Fruit fly (Drosophila melanogaster) whole organism, embryonic: ENCODE results near the gene Arpc4.
A peak's percentile ranks its signal among the peaks of the same experiment; 100 is the strongest.

Source experiments
- Antp ChIP-seq: fragments of 200-800 bp; sonication (Bioruptor generic); optimal IDR thresholded peaks from 3 replicates; lab custom pipeline; 2016; ENCODE audit warnings: missing biosample characterization, missing genetic modification characterization
- Blimp-1 ChIP-seq: fragments of 200-800 bp; sonication (Bioruptor generic); optimal IDR thresholded peaks from 3 replicates; lab custom pipeline; 2018; ENCODE audit warnings: missing biosample characterization, missing genetic modification characterization, mild to moderate bottlenecking, moderate library complexity, missing genetic modification reagents
- CG12236 ChIP-seq: fragments of 200-800 bp; sonication (Bioruptor generic); optimal IDR thresholded peaks from 2 replicates; lab custom pipeline; 2016; ENCODE audit warnings: missing biosample characterization, missing genetic modification characterization
- CG12769 ChIP-seq: fragments of 200-800 bp; sonication (Bioruptor generic); optimal IDR thresholded peaks from 2 replicates; lab custom pipeline; 2019; ENCODE audit warnings: missing biosample characterization, mild to moderate bottlenecking, missing genetic modification characterization, moderate library complexity
- CG16779 ChIP-seq: fragments of 200-800 bp; sonication (Bioruptor generic); IDR thresholded peaks from 2 replicates; pipeline ENCODE4 v1.3.6; 2022; ENCODE audit warnings: missing biosample characterization, missing genetic modification characterization
- CG16813 ChIP-seq: fragments of 200-800 bp; sonication (Bioruptor generic); IDR thresholded peaks from 3 replicates; pipeline ENCODE4 v1.3.6; 2022; ENCODE audit warnings: missing biosample characterization, missing genetic modification characterization; ENCODE audit not compliant: partially characterized antibody
- CG17385 ChIP-seq: fragments of 200-800 bp; sonication (Bioruptor generic); optimal IDR thresholded peaks from 3 replicates; lab custom pipeline; 2018; ENCODE audit warnings: missing biosample characterization, mild to moderate bottlenecking, missing genetic modification characterization
- CG17612 ChIP-seq: fragments of 200-800 bp; sonication (Bioruptor generic); IDR thresholded peaks from 2 replicates; pipeline ENCODE4 v1.3.6; 2022; ENCODE audit warnings: missing biosample characterization, missing genetic modification characterization
- CG17802 ChIP-seq: fragments of 200-800 bp; sonication (Bioruptor generic); optimal IDR thresholded peaks from 2 replicates; lab custom pipeline; 2018; ENCODE audit warnings: missing biosample characterization, mild to moderate bottlenecking, missing genetic modification characterization, moderate library complexity
- CG18599 ChIP-seq: fragments of 200-800 bp; sonication (Bioruptor generic); optimal IDR thresholded peaks from 3 replicates; lab custom pipeline; 2017; ENCODE audit warnings: missing biosample characterization, missing genetic modification characterization, mild to moderate bottlenecking, moderate library complexity, missing genetic modification reagents
- CG31365 ChIP-seq: fragments of 200-800 bp; sonication (Bioruptor generic); optimal IDR thresholded peaks from 2 replicates; lab custom pipeline; 2018; ENCODE audit warnings: missing biosample characterization, mild to moderate bottlenecking, missing genetic modification characterization
- CG34224 ChIP-seq: fragments of 200-800 bp; sonication (Bioruptor generic); IDR thresholded peaks from 3 replicates; pipeline ENCODE4 v1.3.6; 2022; ENCODE audit warnings: missing biosample characterization, missing genetic modification characterization; ENCODE audit not compliant: partially characterized antibody
- CG6175 ChIP-seq: fragments of 200-800 bp; sonication (Bioruptor generic); IDR thresholded peaks from 3 replicates; pipeline ENCODE4 v1.3.6; 2022; ENCODE audit warnings: missing biosample characterization, missing genetic modification characterization
- CG6791 ChIP-seq: fragments of 200-800 bp; sonication (Bioruptor generic); IDR thresholded peaks from 3 replicates; pipeline ENCODE4 v1.3.6; 2022; ENCODE audit warnings: missing biosample characterization, missing genetic modification characterization; ENCODE audit not compliant: partially characterized antibody
- CG7357 ChIP-seq: fragments of 200-800 bp; sonication (Bioruptor generic); IDR thresholded peaks from 3 replicates; pipeline ENCODE4 v1.3.6; 2022; ENCODE audit warnings: missing biosample characterization, missing genetic modification characterization
- CG7745 ChIP-seq: fragments of 200-800 bp; sonication (Bioruptor generic); optimal IDR thresholded peaks from 2 replicates; lab custom pipeline; 2018; ENCODE audit warnings: missing biosample characterization, mild to moderate bottlenecking, missing genetic modification characterization, moderate library complexity
- CG8290 ChIP-seq, 3 experiments: fragments of 200-800 bp; sonication (Bioruptor generic); optimal IDR thresholded peaks; 2 replicates each; lab custom pipeline; 2016 to 2019; ENCODE audit warnings: missing biosample characterization in 3 of 3, missing genetic modification characterization in 3 of 3, mild to moderate bottlenecking in 2 of 3, moderate library complexity in 1 of 3
- CG8478 ChIP-seq: fragments of >200 bp; optimal IDR thresholded peaks from 2 replicates; lab custom pipeline; 2018
- CG9609 ChIP-seq: fragments of 200-800 bp; sonication (Bioruptor generic); optimal IDR thresholded peaks from 3 replicates; lab custom pipeline; 2016; ENCODE audit warnings: missing biosample characterization, missing genetic modification characterization
- CTCF ChIP-seq: fragments of 200-800 bp; sonication (Bioruptor generic); optimal IDR thresholded peaks from 2 replicates; lab custom pipeline; 2017; ENCODE audit warnings: missing biosample characterization, mild to moderate bottlenecking, missing genetic modification characterization, moderate library complexity
- Drgx ChIP-seq: fragments of 200-800 bp; sonication (Bioruptor generic); IDR thresholded peaks from 2 replicates; pipeline ENCODE4 v1.3.6; 2022; ENCODE audit warnings: missing biosample characterization, missing genetic modification characterization
- Ets65A ChIP-seq: fragments of 200-800 bp; sonication (Bioruptor generic); peaks from one replicate; lab custom pipeline; 2016; ENCODE audit warnings: missing biosample characterization, missing genetic modification characterization
- Fer1 ChIP-seq: fragments of 200-800 bp; sonication (Bioruptor generic); optimal IDR thresholded peaks from 2 replicates; lab custom pipeline; 2017; ENCODE audit warnings: missing biosample characterization, mild to moderate bottlenecking, missing genetic modification characterization
- GATAe ChIP-seq: fragments of 200-800 bp; sonication (Bioruptor generic); conservative IDR thresholded peaks from 2 replicates; pipeline ENCODE4 v1.3.6; 2022; ENCODE audit warnings: missing biosample characterization, missing genetic modification characterization
- Hey ChIP-seq: fragments of 200-800 bp; sonication (Bioruptor generic); optimal IDR thresholded peaks from 3 replicates; lab custom pipeline; 2018; ENCODE audit warnings: missing biosample characterization, mild to moderate bottlenecking, missing genetic modification characterization
- Med ChIP-seq: fragments of 200-800 bp; sonication (Bioruptor generic); peaks from one replicate; lab custom pipeline; 2016; ENCODE audit warnings: missing biosample characterization, missing genetic modification characterization, mild to moderate bottlenecking, inconsistent platforms, moderate library complexity
- Meics ChIP-seq: fragments of 200-800 bp; sonication (Bioruptor generic); optimal IDR thresholded peaks from 2 replicates; lab custom pipeline; 2017; ENCODE audit warnings: missing biosample characterization, mild to moderate bottlenecking, missing genetic modification characterization
- NC2β ChIP-seq: fragments of 200-800 bp; sonication (Bioruptor generic); optimal IDR thresholded peaks from 2 replicates; lab custom pipeline; 2016; ENCODE audit warnings: missing biosample characterization, missing genetic modification characterization
- Neu2 ChIP-seq: fragments of 200-800 bp; sonication (Bioruptor generic); optimal IDR thresholded peaks from 3 replicates; lab custom pipeline; 2016; ENCODE audit warnings: missing biosample characterization, missing genetic modification characterization, borderline replicate concordance
- Scr ChIP-seq: fragments of 200-800 bp; sonication (Bioruptor generic); IDR thresholded peaks from 2 replicates; pipeline ENCODE4 v1.3.6; 2022; ENCODE audit warnings: missing biosample characterization, missing genetic modification characterization; ENCODE audit not compliant: partially characterized antibody
- Spps ChIP-seq: fragments of 200-800 bp; sonication (Bioruptor generic); optimal IDR thresholded peaks from 2 replicates; lab custom pipeline; 2018; ENCODE audit warnings: missing biosample characterization, mild to moderate bottlenecking, missing genetic modification characterization
- Tbp ChIP-seq: fragments of >200 bp; optimal IDR thresholded peaks from 2 replicates; lab custom pipeline; 2018; ENCODE audit warnings: missing biosample characterization, missing genetic modification characterization
- Usf ChIP-seq: fragments of 200-800 bp; sonication (Bioruptor generic); optimal IDR thresholded peaks from 2 replicates; lab custom pipeline; 2017; ENCODE audit warnings: missing genotype, missing biosample characterization, missing genetic modification characterization
- Xbp1 ChIP-seq: fragments of 200-800 bp; sonication (Bioruptor generic); optimal IDR thresholded peaks from 3 replicates; lab custom pipeline; 2016; ENCODE audit warnings: missing biosample characterization, mild to moderate bottlenecking, missing genetic modification characterization
- abd-A ChIP-seq: fragments of 200-800 bp; sonication (Bioruptor generic); optimal IDR thresholded peaks from 3 replicates; lab custom pipeline; 2019; ENCODE audit warnings: missing biosample characterization, mild to moderate bottlenecking, missing genetic modification characterization, moderate library complexity
- aop ChIP-seq: fragments of 200-800 bp; sonication (Bioruptor generic); IDR thresholded peaks from 2 replicates; pipeline ENCODE4 v1.3.6; 2022; ENCODE audit warnings: missing biosample characterization, missing genetic modification characterization
- ara ChIP-seq: fragments of 200-800 bp; sonication (Bioruptor generic); IDR thresholded peaks from 2 replicates; pipeline ENCODE4 v1.3.6; 2022; ENCODE audit warnings: missing biosample characterization, missing genetic modification characterization
- bcd ChIP-seq: fragments of 200-800 bp; sonication (Bioruptor generic); optimal IDR thresholded peaks from 2 replicates; lab custom pipeline; 2017; ENCODE audit warnings: missing biosample characterization, mild to moderate bottlenecking, missing genetic modification characterization
- dati ChIP-seq: fragments of 200-800 bp; sonication (Bioruptor generic); IDR thresholded peaks from 2 replicates; pipeline ENCODE4 v1.3.6; 2022; ENCODE audit warnings: missing biosample characterization, missing genetic modification characterization
- fd64A ChIP-seq: fragments of 200-800 bp; sonication (Bioruptor generic); optimal IDR thresholded peaks from 3 replicates; lab custom pipeline; 2018; ENCODE audit warnings: missing biosample characterization, mild to moderate bottlenecking, missing genetic modification characterization
- fru ChIP-seq: fragments of >200 bp; optimal IDR thresholded peaks from 2 replicates; lab custom pipeline; 2017
- ftz-f1 ChIP-seq: fragments of 200-800 bp; sonication (Bioruptor generic); optimal IDR thresholded peaks from 2 replicates; lab custom pipeline; 2016; ENCODE audit warnings: missing biosample characterization, missing genetic modification characterization
- h ChIP-seq: fragments of >200 bp; optimal IDR thresholded peaks from 2 replicates; lab custom pipeline; 2017
- mirr ChIP-seq: fragments of 200-800 bp; sonication (Bioruptor generic); optimal IDR thresholded peaks from 3 replicates; lab custom pipeline; 2018; ENCODE audit warnings: missing biosample characterization, mild to moderate bottlenecking, missing genetic modification characterization
- onecut ChIP-seq: fragments of 200-800 bp; sonication (Bioruptor generic); IDR thresholded peaks from 2 replicates; pipeline ENCODE4 v1.3.6; 2022; ENCODE audit warnings: missing biosample characterization, missing genetic modification characterization
- pros ChIP-seq: fragments of 200-800 bp; sonication (Bioruptor generic); optimal IDR thresholded peaks from 3 replicates; lab custom pipeline; 2019; ENCODE audit warnings: missing biosample characterization, mild to moderate bottlenecking, missing genetic modification characterization, moderate library complexity
- ro ChIP-seq: fragments of 200-800 bp; sonication (Bioruptor generic); IDR thresholded peaks from 2 replicates; pipeline ENCODE4 v1.3.6; 2022; ENCODE audit warnings: missing biosample characterization, missing genetic modification characterization
- stwl ChIP-seq: fragments of 200-800 bp; sonication (Bioruptor generic); optimal IDR thresholded peaks from 3 replicates; lab custom pipeline; 2018; ENCODE audit warnings: missing biosample characterization, mild to moderate bottlenecking, missing genetic modification characterization, moderate library complexity
- twi ChIP-seq: fragments of 200-800 bp; optimal IDR thresholded peaks from 2 replicates; lab custom pipeline; 2019; ENCODE audit warnings: missing biosample characterization, mild to moderate bottlenecking, missing genetic modification characterization, moderate library complexity
- usp ChIP-seq: fragments of >200 bp; optimal IDR thresholded peaks from 2 replicates; lab custom pipeline; 2017; ENCODE audit warnings: missing biosample characterization, missing genetic modification characterization
- yki ChIP-seq: fragments of >200 bp; optimal IDR thresholded peaks from 3 replicates; lab custom pipeline; 2018

Arpc4 gene

DNA sequence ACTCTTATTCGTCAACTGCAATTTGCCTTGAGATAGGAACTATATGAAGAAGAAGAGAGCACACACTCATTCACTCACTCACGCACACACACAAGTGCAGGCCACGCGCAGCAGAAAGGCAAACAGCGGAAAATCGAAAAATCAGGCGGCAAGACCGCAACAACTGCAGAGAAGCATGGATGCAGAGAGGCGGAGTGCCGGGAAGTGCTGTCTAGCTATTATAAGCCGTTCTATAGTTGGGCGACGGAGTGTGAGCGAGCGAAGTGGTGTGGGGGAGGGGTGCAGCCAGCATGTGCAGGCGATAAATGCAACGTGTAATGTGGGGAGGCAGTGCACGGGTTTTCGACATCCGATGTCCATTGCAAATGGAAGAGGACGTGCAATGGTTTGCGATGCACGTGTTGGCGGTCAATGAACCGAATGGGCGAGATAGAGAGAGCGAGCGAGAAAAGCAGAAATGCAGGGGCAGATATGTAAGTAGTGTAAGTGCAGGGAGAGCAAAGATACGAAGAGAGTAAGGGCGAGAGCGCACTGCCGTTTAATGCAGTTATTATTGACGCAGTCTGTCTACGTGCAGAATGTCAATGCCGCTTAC, 46.1 kb upstream of the Arpc4 start (continued):
- peak; percentile 79 for TF ChIP-seq Blimp-1 (GFP tag; lab: Kevin White, UChicago)
- peak; percentile 75 for TF ChIP-seq CG8478 (lab: Kevin White, UChicago)
- peak; percentile 13; the same call in 1 of the 2 replicates for TF ChIP-seq ara (GFP tag; lab: Robert Waterston, UW)
- TF ChIP-seq usp (GFP tag; lab: Kevin White, UChicago) = peak; percentile 34
- no peak for TF ChIP-seq CG7357 (GFP tag; lab: Robert Waterston, UW)
- TF ChIP-seq Usf (GFP tag; lab: Kevin White, UChicago) = no peak
- TF ChIP-seq Neu2 (GFP tag; lab: Kevin White, UChicago) = no peak
- TF ChIP-seq CG7745 (tag; lab: Kevin White, UChicago) = peak; percentile 60
- TF ChIP-seq NC2β (GFP tag; lab: Kevin White, UChicago) = no peak
- peak; percentile 57 for TF ChIP-seq Tbp (GFP tag; lab: Kevin White, UChicago)
- no peak for TF ChIP-seq CTCF (GFP tag; lab: Kevin White, UChicago)
- TF ChIP-seq fd64A (GFP tag; lab: Kevin White, UChicago) = peak; percentile 38
- 0 out of 3 replicates have a peak, but pooled peaks have one; percentile 28 for TF ChIP-seq CG16813 (GFP tag; lab: Robert Waterston, UW)
- TF ChIP-seq aop (GFP tag; lab: Robert Waterston, UW) = peak; percentile 86
- no peak for TF ChIP-seq Spps (tag; lab: Kevin White, UChicago)
- 0 out of 2 replicates have a peak, but pooled peaks have one; percentile 27 for TF ChIP-seq Scr (GFP tag; lab: Robert Waterston, UW)
- no peak for TF ChIP-seq ftz-f1 (GFP tag; lab: Kevin White, UChicago)
- peak; percentile 95 for TF ChIP-seq pros (GFP tag; lab: Kevin White, UChicago)
- TF ChIP-seq dati (GFP tag; lab: Robert Waterston, UW) = no peak
- TF ChIP-seq abd-A = peak; percentile 55
- no peak for TF ChIP-seq h (lab: Kevin White, UChicago)
- TF ChIP-seq Xbp1 (GFP tag; lab: Kevin White, UChicago) = peak; percentile 14
- peak; percentile 12 for TF ChIP-seq yki (lab: Kevin White, UChicago)
- TF ChIP-seq CG8290 (GFP tag; optimal IDR thresholded peaks at IDR 0.05; lab: Kevin White, UChicago) = no peak
- no peak for TF ChIP-seq CG8290 (tag; optimal IDR thresholded peaks at IDR 0.05; lab: Kevin White, UChicago)
- TF ChIP-seq onecut = no peak
- peak; percentile 52; the same call in 1 of the 3 replicates for TF ChIP-seq CG6791 (GFP tag; lab: Robert Waterston, UW)
- TF ChIP-seq fru = peak; percentile 27
- no peak for TF ChIP-seq CG17802 (tag; lab: Kevin White, UChicago)
- peak; percentile 29 for TF ChIP-seq Ets65A (GFP tag; lab: Kevin White, UChicago)
- TF ChIP-seq Hey (tag; lab: Kevin White, UChicago) = peak; percentile 67
- no peak for TF ChIP-seq CG16779 (GFP tag; lab: Robert Waterston, UW)
- peak; percentile 77 for TF ChIP-seq Med (GFP tag; lab: Kevin White, UChicago)
- TF ChIP-seq Fer1 (GFP tag; lab: Kevin White, UChicago) = no peak
- no peak for TF ChIP-seq Antp (GFP tag; lab: Kevin White, UChicago)
- TF ChIP-seq CG17385 (GFP tag; lab: Kevin White, UChicago) = peak; percentile 79

DNA sequence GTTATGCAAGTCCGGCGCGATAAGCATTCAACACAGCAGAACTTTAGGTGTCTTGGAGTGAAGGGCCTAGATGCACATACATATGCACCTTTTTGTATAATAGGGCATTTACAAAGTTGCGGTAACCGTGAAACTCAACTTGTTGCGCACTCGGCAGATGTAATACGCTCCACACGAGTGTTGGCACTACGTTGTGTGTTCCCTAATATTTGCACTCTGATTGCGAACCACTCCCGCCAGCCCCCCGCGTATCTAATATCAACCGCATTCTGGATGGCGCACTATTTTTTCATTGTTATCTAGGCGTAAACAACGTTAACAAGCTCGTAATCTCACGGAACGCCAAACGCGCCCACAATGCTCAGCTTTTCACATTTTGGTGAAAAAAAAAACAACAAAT, 44.6 kb upstream of the Arpc4 start:
- TF ChIP-seq twi (tag; lab: Kevin White, UChicago) (no peak), CG9609 (GFP tag; lab: Kevin White, UChicago) (no peak), CG31365 (tag; lab: Kevin White, UChicago) (no peak), CG8290 (GFP tag; optimal IDR thresholded peaks at IDR 0.05; lab: Kevin White, UChicago) (no peak), CG8290 (tag; optimal IDR thresholded peaks at IDR 0.05; lab: Kevin White, UChicago) (peak in 1 of 2 experiments; percentile 38), Med (GFP tag; lab: Kevin White, UChicago) (peak; percentile 79), GATAe (GFP tag; lab: Robert Waterston, UW) (0 out of 2 replicates have a peak, but pooled peaks have one; percentile 42), CG18599 (GFP tag; lab: Kevin White, UChicago) (peak; percentile 16), Drgx (peak; percentile 28; the same call in 1 of the 2 replicates), ro (GFP tag; lab: Robert Waterston, UW) (no peak), CG12769 (peak; percentile 59), bcd (no peak), CG34224 (GFP tag; lab: Robert Waterston, UW) (no peak), CG17612 (GFP tag; lab: Robert Waterston, UW) (no peak), mirr (GFP tag; lab: Kevin White, UChicago) (peak; percentile 6), CG12236 (GFP tag; lab: Kevin White, UChicago) (no peak), Meics (GFP tag; lab: Kevin White, UChicago) (peak; percentile 18), stwl (tag; lab: Kevin White, UChicago) (no peak), CG6175 (GFP tag; lab: Robert Waterston, UW) (0 out of 3 replicates have a peak, but pooled peaks have one; percentile 14)
